Worm (Caenorhabditis elegans) whole organism, L4 larva: ENCODE measurements around the gene F22E5.6.
"Not testable (repeated sequence)": the region's sequence is repeated elsewhere in the genome, so short reads cannot be mapped to it uniquely, and the experiment has no call there.

Experiments
- D1046.2 ChIP-seq: fragments of 200-800 bp; sonication (Bioruptor generic); IDR thresholded peaks from 2 replicates; pipeline ENCODE4 v1.3.6; 2022; ENCODE audit warnings: missing genetic modification characterization, missing compliant biosample characterization
- F49E8.2 ChIP-seq: sonication (generic microtip); optimal IDR thresholded peaks from 2 replicates; lab custom pipeline; 2016; ENCODE audit warnings: missing compliant biosample characterization, mild to moderate bottlenecking, missing genetic modification characterization, borderline replicate concordance
- R02D3.7 ChIP-seq: fragments of 150-350 bp; sonication (generic microtip); optimal IDR thresholded peaks from 3 replicates; lab custom pipeline; 2014; ENCODE audit warnings: missing biosample characterization, missing genetic modification characterization
- Y48G9A.11 ChIP-seq: fragments of 200-800 bp; sonication (Bioruptor generic); IDR thresholded peaks from 2 replicates; pipeline ENCODE4 v1.3.6; 2022; ENCODE audit warnings: missing genetic modification reagents, missing genetic modification characterization, missing compliant biosample characterization
- aha-1 ChIP-seq: fragments of 150-350 bp; peaks from one replicate; lab custom pipeline; 2014; ENCODE audit warnings: missing biosample characterization, missing genetic modification characterization
- ama-1 ChIP-seq: fragments of 150-350 bp; optimal IDR thresholded peaks from 2 replicates; lab custom pipeline; 2014; ENCODE audit warnings: inconsistent platforms, mixed read lengths
- arid-1 ChIP-seq: fragments of 200-800 bp; sonication (Bioruptor generic); conservative IDR thresholded peaks from 2 replicates; pipeline ENCODE4 v1.3.6; 2022; ENCODE audit warnings: missing genetic modification reagents, missing genetic modification characterization, missing compliant biosample characterization
- ceh-28 ChIP-seq: fragments of 150-350 bp; optimal IDR thresholded peaks from 2 replicates; lab custom pipeline; 2014; ENCODE audit warnings: missing biosample characterization, missing genetic modification reagents, missing genetic modification characterization
- ceh-44 ChIP-seq: fragments of 200-800 bp; sonication (Bioruptor generic); IDR thresholded peaks from 2 replicates; pipeline ENCODE4 v1.3.6; 2022; ENCODE audit warnings: missing genetic modification reagents, missing genetic modification characterization, missing compliant biosample characterization
- cey-2 ChIP-seq: sonication (generic microtip); optimal IDR thresholded peaks from 3 replicates; lab custom pipeline; 2017; ENCODE audit warnings: missing genetic modification characterization, mild to moderate bottlenecking, missing compliant biosample characterization, antibody characterized with exemption, borderline replicate concordance; ENCODE audit not compliant: insufficient read depth
- ctbp-1 ChIP-seq: fragments of 200-800 bp; sonication (Bioruptor generic); IDR thresholded peaks from 2 replicates; pipeline ENCODE4 v1.3.6; 2022; ENCODE audit warnings: missing genetic modification reagents, missing genetic modification characterization, missing compliant biosample characterization
- daf-16 ChIP-seq, 3 experiments: sonication (generic microtip); optimal IDR thresholded peaks; 2 replicates each; lab custom pipeline; 2016 to 2017; ENCODE audit warnings: missing genetic modification characterization in 3 of 3, missing genetic modification reagents in 3 of 3, mild to moderate bottlenecking in 2 of 3, missing compliant biosample characterization in 2 of 3, missing biosample characterization in 1 of 3, moderate library complexity in 1 of 3
- dmd-9 ChIP-seq: fragments of 200-800 bp; sonication (Bioruptor generic); IDR thresholded peaks from 2 replicates; pipeline ENCODE4 v1.3.6; 2022; ENCODE audit warnings: missing genetic modification reagents, missing genetic modification characterization, missing compliant biosample characterization
- dpl-1 ChIP-seq: fragments of 150-350 bp; optimal IDR thresholded peaks from 2 replicates; lab custom pipeline; 2014; ENCODE audit warnings: missing biosample characterization, missing genetic modification reagents, missing genetic modification characterization
- dve-1 ChIP-seq: sonication (generic microtip); optimal IDR thresholded peaks from 2 replicates; lab custom pipeline; 2017; ENCODE audit warnings: antibody characterized with exemption, mild to moderate bottlenecking, missing genetic modification characterization, missing compliant biosample characterization; ENCODE audit not compliant: insufficient read depth
- egl-27 ChIP-seq: sonication (generic microtip); optimal IDR thresholded peaks from 3 replicates; lab custom pipeline; 2017; ENCODE audit warnings: missing biosample characterization, missing genetic modification reagents, missing genetic modification characterization
- egl-43 ChIP-seq: fragments of 200-800 bp; sonication (Bioruptor generic); IDR thresholded peaks from 2 replicates; pipeline ENCODE4 v1.3.6; 2022; ENCODE audit warnings: missing genetic modification reagents, missing genetic modification characterization, missing compliant biosample characterization
- fos-1 ChIP-seq: fragments of 150-350 bp; optimal IDR thresholded peaks from 2 replicates; lab custom pipeline; 2014; ENCODE audit warnings: missing biosample characterization, missing genetic modification characterization
- lim-7 ChIP-seq: fragments of 200-800 bp; sonication (Bioruptor generic); IDR thresholded peaks from 2 replicates; pipeline ENCODE4 v1.3.6; 2022; ENCODE audit warnings: missing genetic modification characterization, missing compliant biosample characterization
- lin-1 ChIP-seq: fragments of 200-800 bp; sonication (Bioruptor generic); IDR thresholded peaks from 2 replicates; pipeline ENCODE4 v1.3.6; 2022; ENCODE audit warnings: missing genetic modification reagents, missing genetic modification characterization, missing compliant biosample characterization
- mdt-29 ChIP-seq: fragments of 200-800 bp; sonication (Bioruptor generic); IDR thresholded peaks from 2 replicates; pipeline ENCODE4 v1.3.6; 2022; ENCODE audit warnings: missing genetic modification reagents, missing genetic modification characterization, missing compliant biosample characterization
- mxl-2 ChIP-seq: fragments of 200-800 bp; sonication (Bioruptor generic); conservative IDR thresholded peaks from 2 replicates; pipeline ENCODE4 v1.3.6; 2022; ENCODE audit warnings: missing genetic modification reagents, missing genetic modification characterization, missing compliant biosample characterization
- nhr-10 ChIP-seq: fragments of 150-350 bp; optimal IDR thresholded peaks from 2 replicates; lab custom pipeline; 2014; ENCODE audit warnings: missing biosample characterization, missing genetic modification characterization
- nhr-102 ChIP-seq: sonication (generic microtip); optimal IDR thresholded peaks from 2 replicates; lab custom pipeline; 2016; ENCODE audit warnings: mild to moderate bottlenecking, missing genetic modification characterization, moderate library complexity, missing compliant biosample characterization
- nhr-237 ChIP-seq: sonication (generic microtip); optimal IDR thresholded peaks from 2 replicates; lab custom pipeline; 2017; ENCODE audit warnings: missing biosample characterization, missing genetic modification characterization
- nhr-28 ChIP-seq: fragments of 150-350 bp; optimal IDR thresholded peaks from 2 replicates; lab custom pipeline; 2014; ENCODE audit warnings: missing biosample characterization, missing genetic modification characterization
- nhr-41 ChIP-seq: fragments of 200-800 bp; sonication (Bioruptor generic); IDR thresholded peaks from 2 replicates; pipeline ENCODE4 v1.3.6; 2022; ENCODE audit warnings: missing genetic modification reagents, missing genetic modification characterization, missing compliant biosample characterization
- nhr-48 ChIP-seq: sonication (generic microtip); optimal IDR thresholded peaks from 2 replicates; lab custom pipeline; 2016; ENCODE audit warnings: mild to moderate bottlenecking, missing genetic modification characterization, missing compliant biosample characterization
- pha-4 ChIP-seq, 2 experiments: fragments of 150-350 bp in 1 of 2; fragments of 200-800 bp in 1 of 2; sonication (Bioruptor generic) in 1 of 2; IDR thresholded peaks in 1 of 2; optimal IDR thresholded peaks in 1 of 2; 2 replicates each; pipeline versions ENCODE4 v1.3.6 to Lab custom; 2014 to 2022; ENCODE audit warnings: missing genetic modification characterization in 2 of 2, missing genetic modification reagents in 2 of 2, missing biosample characterization in 1 of 2, missing compliant biosample characterization in 1 of 2
- skn-1 ChIP-seq: fragments of 150-350 bp; optimal IDR thresholded peaks from 2 replicates; lab custom pipeline; 2014; ENCODE audit warnings: missing biosample characterization, missing genetic modification characterization
- spr-3 ChIP-seq: fragments of 200-800 bp; sonication (Bioruptor generic); optimal IDR thresholded peaks from 2 replicates; lab custom pipeline; 2018; ENCODE audit warnings: mild to moderate bottlenecking, missing genetic modification characterization, missing compliant biosample characterization
- unc-39 ChIP-seq: sonication (generic microtip); optimal IDR thresholded peaks from 2 replicates; lab custom pipeline; 2017; ENCODE audit warnings: missing biosample characterization, missing genetic modification characterization
- unc-62 ChIP-seq, 3 experiments: fragments of 150-350 bp in 1 of 3; sonication (generic microtip); optimal IDR thresholded peaks in 2 of 3; peaks in 1 of 3; 1 replicate in 1 of 3; 2 replicates in 2 of 3; lab custom pipeline; 2014 to 2017; ENCODE audit warnings: missing biosample characterization in 3 of 3, missing genetic modification characterization in 3 of 3, missing genetic modification reagents in 3 of 3, missing genotype in 1 of 3
- vab-7 ChIP-seq: fragments of 200-800 bp; sonication (Bioruptor generic); IDR thresholded peaks from 2 replicates; pipeline ENCODE4 v1.3.6; 2022; ENCODE audit warnings: missing genetic modification reagents, missing genetic modification characterization, missing compliant biosample characterization
- zfp-3 ChIP-seq: fragments of 200-800 bp; sonication (Bioruptor generic); conservative IDR thresholded peaks from 2 replicates; pipeline ENCODE4 v1.3.6; 2022; ENCODE audit warnings: missing genetic modification reagents, missing genetic modification characterization, missing compliant biosample characterization
- zip-2 ChIP-seq: fragments of 150-350 bp; optimal IDR thresholded peaks from 2 replicates; lab custom pipeline; 2014; ENCODE audit warnings: missing biosample characterization, missing genetic modification characterization

F22E5.6 gene

DNA sequence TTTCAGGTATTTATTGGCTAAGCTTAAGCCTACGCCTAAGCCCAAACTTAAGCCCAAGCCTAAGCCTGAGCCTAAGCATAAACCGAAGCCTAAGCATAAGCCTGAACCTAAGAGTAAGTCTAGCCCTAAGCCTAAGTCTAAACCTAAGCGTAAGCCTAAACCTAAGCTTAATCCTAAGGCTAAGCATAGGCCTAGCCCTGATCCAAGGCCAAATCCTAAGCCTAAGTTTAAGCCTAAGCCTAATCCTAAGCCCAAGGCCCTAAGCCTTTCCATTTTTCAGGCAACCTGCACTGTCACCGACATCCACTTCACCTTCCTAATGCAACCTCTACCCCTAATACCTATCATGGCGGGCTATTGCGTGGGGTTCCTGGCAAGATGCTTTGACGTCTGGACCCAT lies 38.6 kb upstream of the F22E5.6 start:
- TF ChIP-seq egl-43 (GFP tag; lab: Robert Waterston, UW): no peak
- no peak for TF ChIP-seq spr-3 (GFP tag; lab: Kevin White, UChicago)
- TF ChIP-seq cey-2 (tag; lab: Kevin White, UChicago): no peak

DNA sequence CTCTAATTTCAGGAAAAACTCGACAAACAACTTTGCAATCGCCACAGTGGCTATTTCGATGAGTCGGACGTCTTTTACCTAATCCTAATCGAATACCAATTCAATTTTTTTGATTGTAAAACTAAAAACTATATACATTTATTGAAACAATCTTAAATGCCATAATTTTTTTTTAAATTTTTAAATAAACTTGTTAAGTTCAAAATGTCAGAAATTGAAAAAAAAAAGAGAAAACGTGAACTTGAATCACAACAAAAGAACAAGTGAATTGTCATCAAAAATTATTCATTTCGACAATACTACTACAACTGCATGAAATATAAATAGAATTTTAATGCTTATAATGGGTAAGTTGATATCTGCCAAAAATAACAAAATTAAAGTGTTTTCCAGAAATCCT lies 37.4 kb upstream of the F22E5.6 start, which contains the start of gene D2062.13:
Gene D2062.13 (plus strand): TSS at position 301 of the 400 bp plus-strand sequence.
- TF ChIP-seq mdt-29; dmd-9 (GFP tag; lab: Robert Waterston, UW); nhr-102 (tag; lab: Kevin White, UChicago): not testable (repeated sequence)

DNA sequence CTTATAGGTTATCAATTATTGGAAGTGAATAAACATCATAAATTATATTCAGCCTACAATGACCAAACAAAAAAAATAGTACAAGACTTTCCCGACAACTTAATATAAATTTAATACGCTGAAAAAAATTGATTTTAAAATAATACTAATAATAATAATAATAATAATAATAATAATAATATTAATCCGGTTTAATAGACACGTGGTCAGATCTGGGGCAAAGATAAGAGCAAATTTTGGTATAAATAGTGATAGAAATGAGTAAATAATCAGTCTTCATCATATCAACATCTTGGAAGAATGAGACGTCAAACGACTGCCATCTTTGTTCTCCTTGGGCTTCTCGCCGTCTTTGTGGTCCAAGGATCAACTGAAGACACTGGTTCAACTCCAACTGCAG lies 33.0 kb upstream of the F22E5.6 start, which contains the start of gene msrp-5:
Gene msrp-5 (plus strand): TSS at position 301 of the 400 bp plus-strand sequence.
- TF ChIP-seq skn-1 (tag; lab: Kevin White, UChicago); mxl-2 (GFP tag; lab: Robert Waterston, UW); lin-1 (GFP tag; lab: Robert Waterston, UW): not testable (repeated sequence)
- TF ChIP-seq, all 104 proteins: peak for 0; not testable (repeated sequence) for 104

DNA sequence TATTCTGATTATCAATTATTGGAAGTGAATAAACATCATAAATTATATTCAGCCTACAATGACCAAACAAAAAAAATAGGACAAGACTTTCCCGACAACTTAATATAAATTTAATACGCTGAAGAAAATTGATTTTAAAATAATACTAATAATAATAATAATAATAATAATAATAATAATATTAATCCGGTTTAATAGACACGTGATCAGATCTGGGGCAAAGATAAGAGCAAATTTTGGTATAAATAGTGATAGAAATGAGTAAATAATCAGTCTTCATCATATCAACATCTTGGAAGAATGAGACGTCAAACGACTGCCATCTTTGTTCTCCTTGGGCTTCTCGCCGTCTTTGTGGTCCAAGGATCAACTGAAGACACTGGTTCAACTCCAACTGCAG lies 30.5 kb upstream of the F22E5.6 start, which contains the start of gene msrp-6:
Gene msrp-6 (plus strand): TSS at position 301 of the 400 bp plus-strand sequence.
- TF ChIP-seq aha-1 (peak; percentile 25), unc-62 (GFP tag; optimal IDR thresholded peaks at IDR 0.05 in 1 of 2; lab: Kevin White, UChicago) (peak in 1 of 2 experiments; percentile 28)
- not testable (repeated sequence) for TF ChIP-seq unc-62 (tag; optimal IDR thresholded peaks at IDR 0.05; lab: Kevin White, UChicago)
- TF ChIP-seq, all 104 proteins: peak for 2; not testable (repeated sequence) for 102

DNA sequence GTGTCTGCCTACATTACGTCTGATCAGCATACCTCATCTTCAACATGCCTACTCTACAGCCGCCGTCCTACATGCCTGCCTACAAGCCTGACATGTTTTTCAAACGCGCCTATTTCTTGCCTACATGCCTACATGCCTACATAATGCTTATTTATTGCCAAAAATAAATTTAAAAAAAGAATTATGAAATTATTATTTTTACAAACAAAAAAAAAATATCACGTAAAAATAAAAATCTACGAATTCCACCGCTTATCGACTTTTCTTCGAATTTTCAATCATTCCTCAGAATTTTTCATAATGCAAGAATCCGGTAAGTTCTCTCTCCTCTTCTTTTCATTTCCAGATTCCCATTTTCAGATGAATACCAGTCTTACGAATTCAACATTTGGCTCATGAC lies 27.2 kb upstream of the F22E5.6 start, which contains the start of gene D2062.5:
Gene D2062.5 (plus strand): TSS at position 301 of the 400 bp plus-strand sequence.
- TF ChIP-seq ama-1 (no peak), Y48G9A.11 (GFP tag; lab: Robert Waterston, UW) (no peak), ctbp-1 (GFP tag; lab: Robert Waterston, UW) (no peak), egl-27 (tag; lab: Kevin White, UChicago) (no peak), D1046.2 (no peak), F49E8.2 (tag; lab: Kevin White, UChicago) (no peak), nhr-10 (no peak), zfp-3 (GFP tag; lab: Robert Waterston, UW) (no peak), zip-2 (tag; lab: Kevin White, UChicago) (no peak), lim-7 (GFP tag; lab: Robert Waterston, UW) (no peak), daf-16 (GFP tag; optimal IDR thresholded peaks at IDR 0.05; lab: Kevin White, UChicago) (no peak), daf-16 (tag; optimal IDR thresholded peaks at IDR 0.05; lab: Kevin White, UChicago) (no peak), arid-1 (GFP tag; lab: Robert Waterston, UW) (no peak)

DNA sequence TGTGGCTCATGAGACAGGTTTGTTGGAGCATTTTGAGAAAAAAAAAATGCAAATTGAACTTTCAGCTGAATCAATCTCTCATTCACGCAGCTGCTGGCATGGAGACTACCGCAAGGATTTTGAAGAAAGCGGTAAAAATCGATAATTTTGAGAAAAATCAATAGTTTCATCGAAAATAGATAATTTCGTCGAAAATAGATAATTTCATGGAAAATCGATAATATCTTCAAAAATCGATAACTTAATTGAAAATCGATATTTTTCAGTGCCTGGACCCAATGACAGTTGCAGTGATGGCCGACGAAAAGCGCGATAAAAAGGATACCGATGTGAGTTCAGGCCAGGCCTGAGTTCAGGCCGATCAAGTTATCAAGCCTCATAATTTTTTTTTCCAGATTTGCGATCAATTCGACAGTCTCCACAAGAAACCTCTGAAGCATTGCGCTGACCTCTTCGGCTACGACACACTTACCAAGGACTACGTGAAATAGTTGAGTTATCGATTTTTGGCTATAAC lies 26.6 kb upstream of the F22E5.6 start, which contains the start of gene D2062.4:
Gene D2062.4 (plus strand): TSS at position 467 of the 517 bp plus-strand sequence.
- TF ChIP-seq ceh-28: peak; percentile 61

DNA sequence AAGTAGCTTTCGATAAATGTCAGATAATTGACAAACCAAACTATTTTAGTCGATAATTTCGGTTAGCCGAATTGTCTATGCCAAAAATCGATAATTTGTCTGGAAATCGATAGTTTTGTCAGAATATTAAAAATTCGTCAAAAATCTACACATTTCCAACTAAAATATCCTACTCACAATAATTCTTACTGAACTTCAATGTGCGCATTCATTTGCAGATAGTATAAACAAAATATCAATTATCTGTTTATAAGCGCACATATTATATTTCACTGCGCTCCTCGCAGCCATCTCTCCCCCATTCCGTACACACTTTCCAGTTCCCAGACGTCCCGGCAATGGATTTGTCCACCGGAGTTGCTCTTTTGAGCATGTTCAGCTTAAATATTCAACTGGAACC lies 24.8 kb upstream of the F22E5.6 start, which contains the start of gene lgc-28:
Gene lgc-28 (plus strand): TSS at position 301 of the 400 bp plus-strand sequence.
- no peak for TF ChIP-seq nhr-41
- no peak for TF ChIP-seq pha-4 (GFP tag; IDR thresholded peaks at IDR 0.05; lab: Robert Waterston, UW)
- TF ChIP-seq pha-4 (tag; optimal IDR thresholded peaks at IDR 0.05; lab: Kevin White, UChicago): no peak
- TF ChIP-seq dve-1: no peak
- no peak for TF ChIP-seq fos-1 (tag; lab: Kevin White, UChicago)
- no peak for TF ChIP-seq spr-3 (GFP tag; lab: Kevin White, UChicago)
- TF ChIP-seq zip-2 (tag; lab: Kevin White, UChicago): no peak
- no peak for TF ChIP-seq unc-39 (tag; lab: Kevin White, UChicago)
- no peak for TF ChIP-seq ceh-44
- TF ChIP-seq ctbp-1 (GFP tag; lab: Robert Waterston, UW): no peak
- TF ChIP-seq cey-2 (tag; lab: Kevin White, UChicago): no peak
- no peak for TF ChIP-seq skn-1 (tag; lab: Kevin White, UChicago)
- no peak for TF ChIP-seq R02D3.7 (tag; lab: Kevin White, UChicago)
- TF ChIP-seq egl-43 (GFP tag; lab: Robert Waterston, UW): no peak
- TF ChIP-seq F49E8.2 (tag; lab: Kevin White, UChicago): no peak
- TF ChIP-seq dpl-1 (GFP tag; lab: Kevin White, UChicago): no peak
- no peak for TF ChIP-seq nhr-237 (tag; lab: Kevin White, UChicago)
- no peak for TF ChIP-seq nhr-28
- TF ChIP-seq vab-7 (GFP tag; lab: Robert Waterston, UW): no peak
- no peak for TF ChIP-seq nhr-48 (tag; lab: Kevin White, UChicago)
